Worm (Caenorhabditis elegans) whole organism, L1 larva: ENCODE data around the gene zip-2.

Experiments
- C04F5.9 ChIP-seq: sonication (generic microtip); optimal IDR thresholded peaks from 2 replicates; lab custom pipeline; 2016; ENCODE audit warnings: missing genetic modification characterization, missing compliant biosample characterization
- aly-2 ChIP-seq: fragments of 150-350 bp; optimal IDR thresholded peaks from 2 replicates; lab custom pipeline; 2014; ENCODE audit warnings: missing biosample characterization, missing genetic modification characterization
- blmp-1 ChIP-seq: fragments of 150-350 bp; optimal IDR thresholded peaks from 2 replicates; lab custom pipeline; 2014; ENCODE audit warnings: missing biosample characterization, missing genetic modification characterization
- ceh-88 ChIP-seq: fragments of 200-800 bp; sonication (Bioruptor generic); IDR thresholded peaks from 2 replicates; pipeline ENCODE4 v1.3.6; 2022; ENCODE audit warnings: missing genetic modification characterization, missing compliant biosample characterization
- ceh-90 ChIP-seq: sonication (generic microtip); optimal IDR thresholded peaks from 2 replicates; lab custom pipeline; 2016; ENCODE audit warnings: missing genetic modification characterization, missing compliant biosample characterization
- ces-1 ChIP-seq: fragments of 150-350 bp; optimal IDR thresholded peaks from 2 replicates; lab custom pipeline; 2014; ENCODE audit warnings: missing biosample characterization, missing genetic modification reagents, missing genetic modification characterization
- dpl-1 ChIP-seq, 3 experiments: fragments of 150-350 bp in 2 of 3; sonication (generic microtip) in 1 of 3; optimal IDR thresholded peaks; 2 replicates each; lab custom pipeline; 2014 to 2017; ENCODE audit warnings: missing biosample characterization in 3 of 3, missing genetic modification characterization in 3 of 3, missing genetic modification reagents in 3 of 3
- dsc-1 ChIP-seq: sonication (generic microtip); optimal IDR thresholded peaks from 2 replicates; lab custom pipeline; 2016; ENCODE audit warnings: mild to moderate bottlenecking, missing genetic modification characterization, missing compliant biosample characterization
- efl-1 ChIP-seq, 4 experiments: fragments of 150-350 bp; optimal IDR thresholded peaks in 3 of 4; peaks in 1 of 4; 1 replicate in 1 of 4; 2 replicates in 3 of 4; lab custom pipeline; 2014; ENCODE audit warnings: missing biosample characterization in 2 of 4, missing genetic modification characterization in 2 of 4, missing genetic modification reagents in 2 of 4
- efl-3 ChIP-seq: fragments of 200-800 bp; sonication (Bioruptor generic); optimal IDR thresholded peaks from 2 replicates; lab custom pipeline; 2018; ENCODE audit warnings: mild to moderate bottlenecking, missing genetic modification characterization, missing compliant biosample characterization
- egl-13 ChIP-seq: sonication (generic microtip); optimal IDR thresholded peaks from 2 replicates; lab custom pipeline; 2016; ENCODE audit warnings: missing genotype, missing genetic modification reagents, missing genetic modification characterization, missing compliant biosample characterization
- elt-2 ChIP-seq: sonication (generic microtip); optimal IDR thresholded peaks from 2 replicates; lab custom pipeline; 2016; ENCODE audit warnings: missing genetic modification characterization, mild to moderate bottlenecking, inconsistent platforms, missing compliant biosample characterization, missing genetic modification reagents
- ets-5 ChIP-seq: fragments of 200-800 bp; sonication (Bioruptor generic); IDR thresholded peaks from 2 replicates; pipeline ENCODE4 v1.3.6; 2022; ENCODE audit warnings: missing genetic modification characterization, missing compliant biosample characterization
- fkh-8 ChIP-seq: sonication (generic microtip); optimal IDR thresholded peaks from 2 replicates; lab custom pipeline; 2016; ENCODE audit warnings: mild to moderate bottlenecking, missing genetic modification characterization, missing compliant biosample characterization
- fos-1 ChIP-seq: fragments of 150-350 bp; optimal IDR thresholded peaks from 2 replicates; lab custom pipeline; 2014; ENCODE audit warnings: missing biosample characterization, missing genetic modification characterization
- hpl-2 ChIP-seq: fragments of 150-350 bp; optimal IDR thresholded peaks from 2 replicates; lab custom pipeline; 2014; ENCODE audit warnings: missing biosample characterization, missing genetic modification reagents, missing genetic modification characterization
- irx-1 ChIP-seq: sonication (generic microtip); optimal IDR thresholded peaks from 2 replicates; lab custom pipeline; 2016; ENCODE audit warnings: missing genetic modification characterization, missing compliant biosample characterization
- isw-1 ChIP-seq: fragments of 200-800 bp; sonication (Bioruptor generic); IDR thresholded peaks from 2 replicates; pipeline ENCODE4 v1.3.6; 2022; ENCODE audit warnings: missing genetic modification characterization, missing compliant biosample characterization
- jun-1 ChIP-seq: fragments of 150-350 bp; optimal IDR thresholded peaks from 2 replicates; lab custom pipeline; 2014; ENCODE audit warnings: missing biosample characterization, missing genetic modification reagents, missing genetic modification characterization
- lin-13 ChIP-seq: fragments of 150-350 bp; optimal IDR thresholded peaks from 2 replicates; lab custom pipeline; 2014; ENCODE audit warnings: missing biosample characterization, missing genetic modification reagents, missing genetic modification characterization
- lin-35 ChIP-seq, 2 experiments: fragments of 150-350 bp; optimal IDR thresholded peaks; 2 replicates each; lab custom pipeline; 2014; ENCODE audit warnings: missing biosample characterization in 2 of 2, missing genetic modification characterization in 2 of 2, missing genetic modification reagents in 2 of 2
- lir-3 ChIP-seq: sonication (generic microtip); optimal IDR thresholded peaks from 2 replicates; lab custom pipeline; 2016; ENCODE audit warnings: mild to moderate bottlenecking, missing genetic modification characterization, moderate library complexity, missing compliant biosample characterization; ENCODE audit not compliant: poor library complexity
- lsy-2 ChIP-seq, 2 experiments: fragments of 150-350 bp; optimal IDR thresholded peaks; 2 replicates each; lab custom pipeline; 2014; ENCODE audit warnings: missing biosample characterization in 2 of 2, missing genetic modification characterization in 2 of 2
- mep-1 ChIP-seq: fragments of 150-350 bp; optimal IDR thresholded peaks from 2 replicates; lab custom pipeline; 2014; ENCODE audit warnings: missing biosample characterization, missing genetic modification characterization
- nhr-11 ChIP-seq: fragments of 150-350 bp; optimal IDR thresholded peaks from 2 replicates; lab custom pipeline; 2014; ENCODE audit warnings: missing biosample characterization, missing genetic modification characterization
- nhr-12 ChIP-seq: sonication (generic microtip); optimal IDR thresholded peaks from 2 replicates; lab custom pipeline; 2017; ENCODE audit warnings: missing biosample characterization, missing genetic modification characterization
- nhr-20 ChIP-seq: sonication (generic microtip); optimal IDR thresholded peaks from 2 replicates; lab custom pipeline; 2016; ENCODE audit warnings: mild to moderate bottlenecking, missing genetic modification characterization, missing compliant biosample characterization
- nhr-237 ChIP-seq: fragments of 150-350 bp; optimal IDR thresholded peaks from 2 replicates; lab custom pipeline; 2014; ENCODE audit warnings: missing biosample characterization, missing genetic modification characterization
- nhr-28 ChIP-seq: fragments of 150-350 bp; optimal IDR thresholded peaks from 2 replicates; lab custom pipeline; 2014; ENCODE audit warnings: missing biosample characterization, missing genetic modification characterization
- nhr-47 ChIP-seq: sonication (generic microtip); optimal IDR thresholded peaks from 2 replicates; lab custom pipeline; 2016; ENCODE audit warnings: mild to moderate bottlenecking, missing genetic modification characterization, moderate library complexity, missing compliant biosample characterization
- pax-3 ChIP-seq: fragments of 200-800 bp; sonication (Bioruptor generic); optimal IDR thresholded peaks from 2 replicates; lab custom pipeline; 2018; ENCODE audit warnings: mild to moderate bottlenecking, missing genetic modification characterization, moderate library complexity, missing compliant biosample characterization
- skn-1 ChIP-seq: fragments of 150-350 bp; optimal IDR thresholded peaks from 2 replicates; lab custom pipeline; 2014; ENCODE audit warnings: missing biosample characterization, missing genetic modification characterization
- snu-23 ChIP-seq: sonication (generic microtip); optimal IDR thresholded peaks from 2 replicates; lab custom pipeline; 2016; ENCODE audit warnings: missing genetic modification characterization, missing compliant biosample characterization
- sptf-1 ChIP-seq: fragments of 150-350 bp; optimal IDR thresholded peaks from 2 replicates; lab custom pipeline; 2014; ENCODE audit warnings: missing biosample characterization, missing genetic modification characterization
- sup-37 ChIP-seq: fragments of 200-800 bp; sonication (Bioruptor generic); optimal IDR thresholded peaks from 2 replicates; lab custom pipeline; 2018; ENCODE audit warnings: mild to moderate bottlenecking, missing genetic modification characterization, missing compliant biosample characterization
- tlp-1 ChIP-seq: fragments of 150-350 bp; optimal IDR thresholded peaks from 2 replicates; lab custom pipeline; 2014; ENCODE audit warnings: missing biosample characterization, missing genetic modification characterization
- unc-30 ChIP-seq: sonication (generic microtip); optimal IDR thresholded peaks from 2 replicates; lab custom pipeline; 2017; ENCODE audit warnings: missing biosample characterization, missing genetic modification characterization
- unc-62 ChIP-seq: fragments of 150-350 bp; optimal IDR thresholded peaks from 2 replicates; lab custom pipeline; 2014; ENCODE audit warnings: missing biosample characterization, missing genetic modification reagents, missing genetic modification characterization
- unc-86 ChIP-seq: sonication (generic microtip); optimal IDR thresholded peaks from 2 replicates; lab custom pipeline; 2016; ENCODE audit warnings: missing genetic modification characterization, missing compliant biosample characterization
- vab-15 ChIP-seq: sonication (generic microtip); optimal IDR thresholded peaks from 2 replicates; lab custom pipeline; 2017; ENCODE audit warnings: missing genotype, mild to moderate bottlenecking, missing genetic modification characterization, missing compliant biosample characterization
- xbp-1 ChIP-seq: sonication (generic microtip); optimal IDR thresholded peaks from 2 replicates; lab custom pipeline; 2016; ENCODE audit warnings: missing genetic modification characterization, missing compliant biosample characterization
- zip-4 ChIP-seq: fragments of 200-800 bp; sonication (Bioruptor generic); optimal IDR thresholded peaks from 2 replicates; lab custom pipeline; 2018; ENCODE audit warnings: mild to moderate bottlenecking, missing genetic modification characterization, moderate library complexity, missing compliant biosample characterization
- ztf-11 ChIP-seq, 2 experiments: sonication (generic microtip); optimal IDR thresholded peaks; 2 replicates each; lab custom pipeline; 2016 to 2017; ENCODE audit warnings: missing genetic modification characterization in 2 of 2, missing biosample characterization in 1 of 2, missing compliant biosample characterization in 1 of 2

zip-2 gene

ce11 chrIII:853859-854359 lies 21.1 kb downstream of the zip-2 start, which contains the start of the genes rnp-5 and tag-51:
TSS of gene rnp-5 (minus strand) at chrIII:853909.
TSS of gene tag-51 (plus strand) at chrIII:854221.
- TF ChIP-seq dpl-1 (GFP tag; optimal IDR thresholded peaks at IDR 0.05; lab: Kevin White, UChicago): peak in 1 of 3 experiments; percentile 48
- peak; percentile 36 to 56 for TF ChIP-seq lin-35 (GFP tag; optimal IDR thresholded peaks at IDR 0.05; lab: Kevin White, UChicago)
- TF ChIP-seq unc-30: no peak
- TF ChIP-seq snu-23: peak; percentile 18
- TF ChIP-seq lsy-2 (tag; optimal IDR thresholded peaks at IDR 0.05; lab: Kevin White, UChicago): peak; percentile 19 to 49
- no peak for TF ChIP-seq unc-62
- peak; percentile 90 for TF ChIP-seq blmp-1 (tag; lab: Kevin White, UChicago)
- TF ChIP-seq nhr-47 (tag; lab: Kevin White, UChicago): no peak
- peak; percentile 16 to 32 for TF ChIP-seq efl-1 (optimal IDR thresholded peaks at IDR 0.05; lab: Kevin White, UChicago)
- TF ChIP-seq efl-1 (GFP tag; optimal IDR thresholded peaks at IDR 0.05 in 1 of 2; lab: Kevin White, UChicago): peak in 1 of 2 experiments; percentile 31
- TF ChIP-seq, all 84 proteins: peak for 6

DNA sequence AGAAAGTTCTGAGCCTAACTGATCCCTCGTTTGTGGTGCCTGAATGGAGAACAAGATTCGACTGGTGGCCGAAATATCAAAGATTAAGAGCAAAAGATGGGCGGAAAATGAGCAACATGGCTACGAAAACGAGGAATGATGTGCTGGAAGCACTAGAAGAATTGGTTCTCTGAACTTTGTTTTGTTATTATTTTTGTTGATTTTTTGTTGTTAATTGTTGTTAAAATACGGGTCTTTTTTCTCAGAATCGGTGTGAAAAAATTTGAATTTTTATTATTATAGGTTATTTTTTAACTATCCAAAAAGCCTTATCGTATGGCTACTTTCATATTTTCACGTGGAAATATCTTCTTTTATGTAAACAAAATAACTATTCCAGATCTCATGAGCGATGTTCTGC lies 23.5 kb downstream of the zip-2 start, which contains the start of gene K02F3.12:
Gene K02F3.12 (plus strand): TSS at position 301 of the 400 bp plus-strand sequence.
- TF ChIP-seq tlp-1 (tag; lab: Kevin White, UChicago) (no peak), nhr-28 (tag; lab: Kevin White, UChicago) (no peak), nhr-237 (tag; lab: Kevin White, UChicago) (no peak), aly-2 (tag; lab: Kevin White, UChicago) (no peak), fkh-8 (no peak), xbp-1 (tag; lab: Kevin White, UChicago) (no peak), C04F5.9 (tag; lab: Kevin White, UChicago) (no peak), nhr-12 (tag; lab: Kevin White, UChicago) (no peak)

DNA sequence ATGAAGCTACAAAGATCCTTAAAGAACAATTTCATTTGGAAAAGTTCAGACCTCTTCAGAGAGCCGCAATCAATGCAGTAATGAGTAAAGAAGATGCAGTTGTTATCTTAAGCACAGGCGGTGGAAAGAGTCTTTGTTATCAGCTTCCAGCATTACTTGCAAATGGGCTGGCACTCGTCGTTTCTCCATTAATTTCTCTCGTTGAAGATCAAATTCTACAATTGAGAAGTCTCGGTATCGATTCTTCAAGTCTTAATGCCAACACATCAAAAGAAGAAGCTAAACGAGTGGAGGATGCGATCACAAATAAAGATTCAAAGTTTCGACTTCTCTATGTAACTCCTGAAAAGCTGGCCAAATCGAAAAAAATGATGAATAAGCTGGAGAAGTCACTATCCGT lies 24.1 kb downstream of the zip-2 start:
- TF ChIP-seq ets-5: no peak
- no peak for TF ChIP-seq hpl-2 (GFP tag; lab: Kevin White, UChicago)
- no peak for TF ChIP-seq efl-1 (optimal IDR thresholded peaks at IDR 0.05; lab: Kevin White, UChicago)
- TF ChIP-seq efl-1 (GFP tag; optimal IDR thresholded peaks at IDR 0.05 in 1 of 2; lab: Kevin White, UChicago): no peak
- TF ChIP-seq sup-37: no peak

DNA sequence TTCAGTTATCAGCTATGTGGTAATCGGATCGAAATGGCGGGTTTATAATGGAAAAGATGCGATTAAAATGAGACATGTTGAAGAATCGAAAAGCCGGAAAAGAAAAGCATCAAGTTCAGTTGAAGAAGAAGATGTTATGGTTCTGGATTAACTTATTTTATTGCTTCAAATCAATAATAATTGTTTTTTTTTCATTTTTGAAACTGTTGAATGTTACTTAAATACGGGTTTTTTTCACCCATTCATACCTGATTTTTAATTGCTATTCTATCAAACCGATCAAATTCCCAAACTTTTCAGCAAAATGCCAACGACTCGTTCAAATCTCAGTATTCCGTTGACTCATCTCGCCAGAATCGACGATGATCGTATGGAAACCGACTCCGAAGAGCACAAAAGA lies 27.1 kb downstream of the zip-2 start, which contains the start of gene exos-4.2:
Gene exos-4.2 (plus strand): TSS at position 301 of the 400 bp plus-strand sequence.
- TF ChIP-seq efl-3 (GFP tag; lab: Kevin White, UChicago) (no peak), dsc-1 (tag; lab: Kevin White, UChicago) (no peak), sptf-1 (tag; lab: Kevin White, UChicago) (no peak), C04F5.9 (tag; lab: Kevin White, UChicago) (no peak), lin-35 (GFP tag; optimal IDR thresholded peaks at IDR 0.05; lab: Kevin White, UChicago) (no peak), mep-1 (tag; lab: Kevin White, UChicago) (no peak), zip-4 (GFP tag; lab: Kevin White, UChicago) (no peak), unc-86 (tag; lab: Kevin White, UChicago) (no peak), pax-3 (no peak), egl-13 (tag; lab: Kevin White, UChicago) (no peak), unc-30 (no peak), isw-1 (GFP tag; lab: Robert Waterston, UW) (no peak), snu-23 (no peak), ces-1 (GFP tag; lab: Kevin White, UChicago) (no peak), fkh-8 (no peak), lir-3 (no peak), ceh-88 (no peak), ceh-90 (tag; lab: Kevin White, UChicago) (no peak)

- no peak for TF ChIP-seq nhr-11 (tag; lab: Kevin White, UChicago)
- TF ChIP-seq ceh-88: no peak
- peak; percentile 8 for TF ChIP-seq irx-1 (tag; lab: Kevin White, UChicago)
- TF ChIP-seq jun-1 (tag; lab: Kevin White, UChicago): no peak
- TF ChIP-seq fos-1 (tag; lab: Kevin White, UChicago): peak; percentile 10
- no peak for TF ChIP-seq lin-13 (GFP tag; lab: Kevin White, UChicago)
- no peak for TF ChIP-seq sup-37
- peak; percentile 13 for TF ChIP-seq nhr-20 (tag; lab: Kevin White, UChicago)
- no peak for TF ChIP-seq sptf-1 (tag; lab: Kevin White, UChicago)
- TF ChIP-seq unc-30: no peak
- no peak for TF ChIP-seq ztf-11 (tag; optimal IDR thresholded peaks at IDR 0.05; lab: Kevin White, UChicago)
- TF ChIP-seq elt-2 (tag; lab: Kevin White, UChicago): no peak
- no peak for TF ChIP-seq C04F5.9 (tag; lab: Kevin White, UChicago)
- peak; percentile 41 for TF ChIP-seq skn-1 (tag; lab: Kevin White, UChicago)
- TF ChIP-seq efl-1 (optimal IDR thresholded peaks at IDR 0.05; lab: Kevin White, UChicago): no peak
- TF ChIP-seq efl-1 (GFP tag; optimal IDR thresholded peaks at IDR 0.05 in 1 of 2; lab: Kevin White, UChicago): peak; percentile 16 to 84
- TF ChIP-seq dpl-1 (GFP tag; optimal IDR thresholded peaks at IDR 0.05; lab: Kevin White, UChicago): peak in 1 of 3 experiments; percentile 26
- TF ChIP-seq vab-15 (tag; lab: Kevin White, UChicago): no peak
These were observed 29.1 kb downstream of the zip-2 start, which contains the start of gene arx-4 for ce11 chrIII:861819-862356. TSS of gene arx-4 (plus strand) at chrIII:862306.
